Worm (Caenorhabditis elegans): ENCODE measurements around the gene irld-17.

DNA sequence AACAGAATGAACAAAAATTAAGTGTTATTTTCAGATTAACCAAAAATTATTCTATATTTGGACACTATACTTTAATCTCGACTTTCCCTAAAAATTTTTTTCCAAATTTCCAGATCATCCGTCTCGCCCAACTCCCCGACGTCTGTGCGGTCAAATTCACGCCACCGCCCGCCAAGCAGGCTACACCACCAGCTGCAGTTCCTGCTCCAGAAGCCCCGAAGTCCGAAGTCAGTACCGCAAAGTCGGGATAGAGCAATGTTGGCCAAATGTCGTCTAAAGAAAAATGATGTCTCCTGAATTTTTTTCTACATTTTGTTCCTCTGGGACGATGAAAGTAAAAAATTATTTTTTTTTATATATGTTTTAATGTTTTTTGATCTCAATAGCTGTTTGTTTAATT is 11.0 kb downstream of the irld-17 start:
- TF ChIP-seq dao-5 (tag; optimal IDR thresholded peaks at IDR 0.05), result no peak
- TF ChIP-seq W03F9.2 (tag; optimal IDR thresholded peaks at IDR 0.05), result no peak
- no peak for TF ChIP-seq him-1 (tag; optimal IDR thresholded peaks at IDR 0.05)

Data from whole organism, L4/young adult.